Fruit fly (Drosophila melanogaster) whole organism, prepupa: ENCODE data around the gene AANATL7.

Experiments
- CG10669 ChIP-seq: fragments of 200-800 bp; sonication (Bioruptor generic); optimal IDR thresholded peaks from 3 replicates; lab custom pipeline; 2018; ENCODE audit warnings: missing biosample characterization, mild to moderate bottlenecking, missing genetic modification characterization, moderate library complexity
- CG11294 ChIP-seq: fragments of 200-800 bp; sonication (Bioruptor generic); IDR thresholded peaks from 2 replicates; pipeline ENCODE4 v1.3.6; 2022; ENCODE audit warnings: missing biosample characterization, missing genetic modification characterization
- CG15336 ChIP-seq: fragments of 200-800 bp; sonication (Bioruptor generic); IDR thresholded peaks from 2 replicates; pipeline ENCODE4 v1.3.6; 2022; ENCODE audit warnings: missing biosample characterization, missing genetic modification characterization
- CG16779 ChIP-seq: fragments of 200-800 bp; sonication (Bioruptor generic); optimal IDR thresholded peaks from 3 replicates; lab custom pipeline; 2017; ENCODE audit warnings: missing biosample characterization, mild to moderate bottlenecking, missing genetic modification characterization
- CG31627 ChIP-seq: fragments of 200-800 bp; sonication (Bioruptor generic); optimal IDR thresholded peaks from 3 replicates; lab custom pipeline; 2016; ENCODE audit warnings: missing biosample characterization, missing genetic modification characterization
- CG32006 ChIP-seq: fragments of 200-800 bp; sonication (Bioruptor generic); optimal IDR thresholded peaks from 3 replicates; lab custom pipeline; 2017; ENCODE audit warnings: missing biosample characterization, mild to moderate bottlenecking, missing genetic modification characterization
- CG3919 ChIP-seq: fragments of 200-800 bp; sonication (Bioruptor generic); optimal IDR thresholded peaks from 3 replicates; lab custom pipeline; 2016; ENCODE audit warnings: missing biosample characterization, missing genetic modification characterization
- CG4318 ChIP-seq: fragments of 200-800 bp; sonication (Bioruptor generic); optimal IDR thresholded peaks from 3 replicates; lab custom pipeline; 2017; ENCODE audit warnings: missing biosample characterization, mild to moderate bottlenecking, missing genetic modification characterization
- CG6163 ChIP-seq: fragments of 200-800 bp; sonication (Bioruptor generic); IDR thresholded peaks from 3 replicates; pipeline ENCODE4 v1.3.6; 2022; ENCODE audit warnings: missing biosample characterization, missing genetic modification characterization
- CG6276 ChIP-seq: fragments of 200-800 bp; sonication (Bioruptor generic); optimal IDR thresholded peaks from 2 replicates; lab custom pipeline; 2017; ENCODE audit warnings: missing biosample characterization, mild to moderate bottlenecking, missing genetic modification characterization
- CG6792 ChIP-seq: fragments of 200-800 bp; sonication (Bioruptor generic); optimal IDR thresholded peaks from 3 replicates; lab custom pipeline; 2016; ENCODE audit warnings: missing biosample characterization, missing genetic modification characterization
- CG6808 ChIP-seq: fragments of 200-800 bp; sonication (Bioruptor generic); optimal IDR thresholded peaks from 3 replicates; lab custom pipeline; 2017; ENCODE audit warnings: missing biosample characterization, missing genetic modification characterization, mild to moderate bottlenecking, moderate library complexity, missing genetic modification reagents
- CG7368 ChIP-seq: fragments of 200-800 bp; sonication (Bioruptor generic); optimal IDR thresholded peaks from 3 replicates; lab custom pipeline; 2016; ENCODE audit warnings: missing biosample characterization, missing genetic modification characterization
- CG8119 ChIP-seq: fragments of 200-800 bp; sonication (Bioruptor generic); IDR thresholded peaks from 3 replicates; pipeline ENCODE4 v1.3.6; 2022; ENCODE audit warnings: missing biosample characterization, missing genetic modification characterization
- CG9139 ChIP-seq: fragments of 200-800 bp; sonication (Bioruptor generic); optimal IDR thresholded peaks from 3 replicates; lab custom pipeline; 2017; ENCODE audit warnings: missing biosample characterization, mild to moderate bottlenecking, missing genetic modification characterization
- Eip75B ChIP-seq: fragments of 200-800 bp; sonication (Bioruptor generic); optimal IDR thresholded peaks from 3 replicates; lab custom pipeline; 2016; ENCODE audit warnings: missing biosample characterization, missing genetic modification characterization
- Eip78C ChIP-seq: fragments of 200-800 bp; sonication (Bioruptor generic); peaks from one replicate; lab custom pipeline; 2016; ENCODE audit warnings: missing biosample characterization, missing genetic modification characterization
- Gug ChIP-seq: fragments of 200-800 bp; sonication (Bioruptor generic); IDR thresholded peaks from 2 replicates; pipeline ENCODE4 v1.3.6; 2022; ENCODE audit warnings: missing biosample characterization, missing genetic modification characterization
- Hr38 ChIP-seq: sonication (Bioruptor generic); optimal IDR thresholded peaks from 2 replicates; lab custom pipeline; 2016; ENCODE audit warnings: missing biosample characterization, missing genetic modification characterization
- Hr39 ChIP-seq: fragments of 200-800 bp; sonication (Bioruptor generic); optimal IDR thresholded peaks from 2 replicates; lab custom pipeline; 2016; ENCODE audit warnings: missing biosample characterization, missing genetic modification characterization
- Hr4 ChIP-seq: fragments of 200-800 bp; sonication (Bioruptor generic); optimal IDR thresholded peaks from 3 replicates; lab custom pipeline; 2016; ENCODE audit warnings: missing biosample characterization, missing genetic modification characterization
- Met ChIP-seq: fragments of 200-800 bp; sonication (Bioruptor generic); optimal IDR thresholded peaks from 3 replicates; lab custom pipeline; 2016; ENCODE audit warnings: missing biosample characterization, missing genetic modification characterization
- OdsH ChIP-seq: fragments of 200-800 bp; sonication (Bioruptor generic); optimal IDR thresholded peaks from 3 replicates; lab custom pipeline; 2016; ENCODE audit warnings: missing biosample characterization, missing genetic modification characterization
- Smox ChIP-seq: fragments of 200-800 bp; sonication (Bioruptor generic); optimal IDR thresholded peaks from 3 replicates; lab custom pipeline; 2016; ENCODE audit warnings: missing biosample characterization, missing genetic modification characterization
- Sox14 ChIP-seq: fragments of 200-800 bp; sonication (Bioruptor generic); optimal IDR thresholded peaks from 3 replicates; lab custom pipeline; 2016; ENCODE audit warnings: missing biosample characterization, missing genetic modification characterization
- Sox15 ChIP-seq: fragments of 200-800 bp; sonication (Bioruptor generic); optimal IDR thresholded peaks from 3 replicates; lab custom pipeline; 2016; ENCODE audit warnings: missing biosample characterization, missing genetic modification characterization
- achi ChIP-seq: fragments of 200-800 bp; sonication (Bioruptor generic); optimal IDR thresholded peaks from 3 replicates; lab custom pipeline; 2016; ENCODE audit warnings: missing biosample characterization, missing genetic modification characterization
- acj6 ChIP-seq: fragments of 200-800 bp; sonication (Bioruptor generic); optimal IDR thresholded peaks from 3 replicates; lab custom pipeline; 2016; ENCODE audit warnings: missing biosample characterization, missing genetic modification characterization
- cyc ChIP-seq: fragments of 200-800 bp; sonication (Bioruptor generic); optimal IDR thresholded peaks from 3 replicates; lab custom pipeline; 2016; ENCODE audit warnings: missing biosample characterization, missing genetic modification characterization
- dsx ChIP-seq: fragments of 200-800 bp; optimal IDR thresholded peaks from 3 replicates; lab custom pipeline; 2019; ENCODE audit warnings: missing biosample characterization, mild to moderate bottlenecking, missing genetic modification characterization, moderate library complexity; ENCODE audit not compliant: poor library complexity, severe bottlenecking
- eg ChIP-seq: fragments of 200-800 bp; sonication (Bioruptor generic); IDR thresholded peaks from 3 replicates; pipeline ENCODE4 v1.3.6; 2022; ENCODE audit warnings: missing biosample characterization, missing genetic modification characterization
- esn ChIP-seq: fragments of 200-800 bp; sonication (Bioruptor generic); optimal IDR thresholded peaks from 2 replicates; lab custom pipeline; 2016; ENCODE audit warnings: missing biosample characterization, mild to moderate bottlenecking, missing genetic modification characterization, moderate library complexity
- fd85E ChIP-seq: fragments of 200-800 bp; sonication (Bioruptor generic); optimal IDR thresholded peaks from 3 replicates; lab custom pipeline; 2016; ENCODE audit warnings: missing biosample characterization, missing genetic modification characterization
- fkh ChIP-seq: fragments of 200-800 bp; sonication (Bioruptor generic); optimal IDR thresholded peaks from 3 replicates; lab custom pipeline; 2017; ENCODE audit warnings: missing biosample characterization, mild to moderate bottlenecking, missing genetic modification characterization, moderate library complexity
- lz ChIP-seq: fragments of 200-800 bp; sonication (Bioruptor generic); optimal IDR thresholded peaks from 3 replicates; lab custom pipeline; 2016; ENCODE audit warnings: missing biosample characterization, missing genetic modification characterization
- pdm3 ChIP-seq: fragments of 200-800 bp; sonication (Bioruptor generic); optimal IDR thresholded peaks from 3 replicates; lab custom pipeline; 2016; ENCODE audit warnings: missing biosample characterization, missing genetic modification characterization
- salr ChIP-seq, 2 experiments: fragments of 200-800 bp; sonication (Bioruptor generic); optimal IDR thresholded peaks; 3 replicates each; lab custom pipeline; 2016 to 2018; ENCODE audit warnings: missing biosample characterization in 2 of 2, missing genetic modification characterization in 2 of 2, mild to moderate bottlenecking in 1 of 2
- svp ChIP-seq: fragments of 200-800 bp; sonication (Bioruptor generic); peaks from one replicate; lab custom pipeline; 2016; ENCODE audit warnings: missing biosample characterization, missing genetic modification characterization
- topi ChIP-seq: fragments of 200-800 bp; sonication (Bioruptor generic); optimal IDR thresholded peaks from 3 replicates; lab custom pipeline; 2016; ENCODE audit warnings: missing biosample characterization, missing genetic modification characterization

The AANATL7 gene

dm6 chrX:2551906-2552305 is 28.9 kb upstream of the AANATL7 start, which contains the start of gene Pdfr:
TSS of gene Pdfr (plus strand) at chrX:2552206.
- no peak for TF ChIP-seq Hr39 (GFP tag; lab: Kevin White, UChicago)
- TF ChIP-seq topi (GFP tag; lab: Kevin White, UChicago): no peak
- TF ChIP-seq Hr38 (GFP tag; lab: Kevin White, UChicago): no peak
- no peak for TF ChIP-seq CG9139 (GFP tag; lab: Kevin White, UChicago)
- TF ChIP-seq svp (GFP tag; lab: Kevin White, UChicago): peak; percentile 17
- TF ChIP-seq, all 60 proteins: peak for 1

dm6 chrX:2553862-2554261 is 26.9 kb upstream of the AANATL7 start:
- TF ChIP-seq salr (GFP tag; optimal IDR thresholded peaks at IDR 0.05; lab: Kevin White, UChicago) (no peak), fd85E (GFP tag; lab: Kevin White, UChicago) (no peak), CG11294 (GFP tag; lab: Robert Waterston, UW) (no peak), CG31627 (no peak), CG6808 (GFP tag; lab: Kevin White, UChicago) (no peak), topi (GFP tag; lab: Kevin White, UChicago) (no peak), Eip78C (GFP tag; lab: Kevin White, UChicago) (no peak), pdm3 (GFP tag; lab: Kevin White, UChicago) (no peak), CG6792 (no peak), Sox15 (GFP tag; lab: Kevin White, UChicago) (no peak), fkh (no peak), Hr4 (no peak), CG9139 (GFP tag; lab: Kevin White, UChicago) (no peak), CG16779 (tag; lab: Kevin White, UChicago) (no peak)
- TF ChIP-seq, all 60 proteins: peak for 0

- TF ChIP-seq cyc: peak; percentile 3
- TF ChIP-seq Sox15 (GFP tag; lab: Kevin White, UChicago): no peak
- TF ChIP-seq Met: peak; percentile 28
- peak; percentile 34; the same call in 1 of the 3 replicates for TF ChIP-seq CG8119 (GFP tag; lab: Robert Waterston, UW)
- TF ChIP-seq Sox14 (GFP tag; lab: Kevin White, UChicago): no peak
- no peak for TF ChIP-seq CG31627
- TF ChIP-seq CG16779 (tag; lab: Kevin White, UChicago): no peak
- peak; percentile 5 for TF ChIP-seq achi (GFP tag; lab: Kevin White, UChicago)
- peak; percentile 47 for TF ChIP-seq CG11294 (GFP tag; lab: Robert Waterston, UW)
- no peak for TF ChIP-seq CG6808 (GFP tag; lab: Kevin White, UChicago)
- TF ChIP-seq Eip78C (GFP tag; lab: Kevin White, UChicago): peak; percentile 68
- TF ChIP-seq Eip75B: peak; percentile 26
- TF ChIP-seq CG32006 (GFP tag; lab: Kevin White, UChicago): peak; percentile 58
- no peak for TF ChIP-seq CG6792
- TF ChIP-seq CG6276 (GFP tag; lab: Kevin White, UChicago): peak; percentile 10
- TF ChIP-seq acj6 (GFP tag; lab: Kevin White, UChicago): peak; percentile 1
- TF ChIP-seq pdm3 (GFP tag; lab: Kevin White, UChicago): peak; percentile 41
- TF ChIP-seq OdsH (GFP tag; lab: Kevin White, UChicago): peak; percentile 45
- no peak for TF ChIP-seq dsx
- peak; percentile 15 for TF ChIP-seq CG4318 (GFP tag; lab: Kevin White, UChicago)
- TF ChIP-seq CG7368 (GFP tag; lab: Kevin White, UChicago): peak; percentile 39
- TF ChIP-seq CG15336 (GFP tag; lab: Robert Waterston, UW): 0 out of 2 replicates have a peak, but pooled peaks have one; percentile 28
- TF ChIP-seq Smox (GFP tag; lab: Kevin White, UChicago): peak; percentile 8
- peak; percentile 23 for TF ChIP-seq Hr39 (GFP tag; lab: Kevin White, UChicago)
- peak; percentile 15 for TF ChIP-seq lz
- peak; percentile 28 for TF ChIP-seq esn
- TF ChIP-seq svp (GFP tag; lab: Kevin White, UChicago): peak; percentile 61
- peak; percentile 9 for TF ChIP-seq CG3919 (GFP tag; lab: Kevin White, UChicago)
- TF ChIP-seq topi (GFP tag; lab: Kevin White, UChicago): peak; percentile 19
- TF ChIP-seq Hr4: peak; percentile 53
- TF ChIP-seq eg: peak; percentile 68
- peak; percentile 50 for TF ChIP-seq Gug (GFP tag; lab: Robert Waterston, UW)
- peak; percentile 62; the same call in 2 of the 3 replicates for TF ChIP-seq CG6163 (GFP tag; lab: Robert Waterston, UW)
- TF ChIP-seq CG10669: peak; percentile 5
Measured at dm6 chrX:2581793-2582503, 1.2 kb downstream of the AANATL7 start.
